Worm (Caenorhabditis elegans) whole organism, L4 larva: Measurements from ENCODE around the gene skpo-3.

Experiments
- R02D3.7 ChIP-seq: fragments of 150-350 bp; sonication (generic microtip); optimal IDR thresholded peaks from 3 replicates; lab custom pipeline; 2014; ENCODE audit warnings: missing biosample characterization, missing genetic modification characterization
- T20F7.1 ChIP-seq: fragments of 200-800 bp; sonication (Bioruptor generic); optimal IDR thresholded peaks from 2 replicates; lab custom pipeline; 2018; ENCODE audit warnings: mild to moderate bottlenecking, missing genetic modification characterization, missing compliant biosample characterization
- T26A8.4 ChIP-seq: fragments of 200-800 bp; sonication (Bioruptor generic); IDR thresholded peaks from 2 replicates; pipeline ENCODE4 v1.3.6; 2022; ENCODE audit warnings: missing genetic modification characterization, missing compliant biosample characterization
- aha-1 ChIP-seq: fragments of 150-350 bp; peaks from one replicate; lab custom pipeline; 2014; ENCODE audit warnings: missing biosample characterization, missing genetic modification characterization
- ama-1 ChIP-seq: fragments of 150-350 bp; optimal IDR thresholded peaks from 2 replicates; lab custom pipeline; 2014; ENCODE audit warnings: inconsistent platforms, mixed read lengths
- arid-1 ChIP-seq: fragments of 200-800 bp; sonication (Bioruptor generic); conservative IDR thresholded peaks from 2 replicates; pipeline ENCODE4 v1.3.6; 2022; ENCODE audit warnings: missing genetic modification reagents, missing genetic modification characterization, missing compliant biosample characterization
- ceh-20 ChIP-seq: fragments of 200-800 bp; sonication (Bioruptor generic); IDR thresholded peaks from 2 replicates; pipeline ENCODE4 v1.3.6; 2022; ENCODE audit warnings: missing genetic modification reagents, missing genetic modification characterization, missing compliant biosample characterization
- ceh-82 ChIP-seq: sonication (generic microtip); optimal IDR thresholded peaks from 2 replicates; lab custom pipeline; 2017; ENCODE audit warnings: missing biosample characterization, missing genetic modification characterization
- daf-16 ChIP-seq, 3 experiments: sonication (generic microtip); optimal IDR thresholded peaks; 2 replicates each; lab custom pipeline; 2016 to 2017; ENCODE audit warnings: missing genetic modification characterization in 3 of 3, missing genetic modification reagents in 3 of 3, mild to moderate bottlenecking in 2 of 3, missing compliant biosample characterization in 2 of 3, missing biosample characterization in 1 of 3, moderate library complexity in 1 of 3
- daf-8 ChIP-seq: fragments of 200-800 bp; sonication (Bioruptor generic); IDR thresholded peaks from 2 replicates; pipeline ENCODE4 v1.3.6; 2022; ENCODE audit warnings: missing genetic modification characterization, missing compliant biosample characterization
- dmd-6 ChIP-seq: fragments of 200-800 bp; sonication (Bioruptor generic); IDR thresholded peaks from 2 replicates; pipeline ENCODE4 v1.3.6; 2022; ENCODE audit warnings: missing genetic modification reagents, missing genetic modification characterization, missing compliant biosample characterization
- dmd-8 ChIP-seq: fragments of 200-800 bp; sonication (Bioruptor generic); IDR thresholded peaks from 2 replicates; pipeline ENCODE4 v1.3.6; 2022; ENCODE audit warnings: missing genetic modification characterization, missing compliant biosample characterization
- duxl-1 ChIP-seq: sonication (generic microtip); optimal IDR thresholded peaks from 2 replicates; lab custom pipeline; 2016; ENCODE audit warnings: mild to moderate bottlenecking, missing genetic modification characterization, moderate library complexity, missing compliant biosample characterization; ENCODE audit not compliant: poor library complexity
- egl-43 ChIP-seq: fragments of 200-800 bp; sonication (Bioruptor generic); IDR thresholded peaks from 2 replicates; pipeline ENCODE4 v1.3.6; 2022; ENCODE audit warnings: missing genetic modification reagents, missing genetic modification characterization, missing compliant biosample characterization
- hlh-11 ChIP-seq: fragments of 200-800 bp; sonication (Bioruptor generic); optimal IDR thresholded peaks from 2 replicates; lab custom pipeline; 2018; ENCODE audit warnings: mild to moderate bottlenecking, missing genetic modification characterization, missing compliant biosample characterization
- hmg-1.1 ChIP-seq: fragments of 200-800 bp; sonication (Bioruptor generic); IDR thresholded peaks from 2 replicates; pipeline ENCODE4 v1.3.6; 2022; ENCODE audit warnings: missing genetic modification reagents, missing genetic modification characterization, missing compliant biosample characterization
- lin-29 ChIP-seq: fragments of 200-800 bp; sonication (Bioruptor generic); IDR thresholded peaks from 2 replicates; pipeline ENCODE4 v1.3.6; 2022; ENCODE audit warnings: missing genetic modification reagents, missing genetic modification characterization, missing compliant biosample characterization
- lin-38 ChIP-seq: fragments of 200-800 bp; sonication (Bioruptor generic); IDR thresholded peaks from 2 replicates; pipeline ENCODE4 v1.3.6; 2022; ENCODE audit warnings: missing genetic modification reagents, missing genetic modification characterization, missing compliant biosample characterization
- lsy-2 ChIP-seq, 2 experiments: fragments of 150-350 bp in 1 of 2; sonication (generic microtip) in 1 of 2; optimal IDR thresholded peaks; 2 replicates each; lab custom pipeline; 2014 to 2017; ENCODE audit warnings: missing biosample characterization in 2 of 2, missing genetic modification characterization in 2 of 2
- mdl-1 ChIP-seq, 2 experiments: fragments of 150-350 bp in 1 of 2; sonication (generic microtip) in 1 of 2; optimal IDR thresholded peaks; 2 replicates each; lab custom pipeline; 2014 to 2017; ENCODE audit warnings: missing biosample characterization in 2 of 2, missing genetic modification characterization in 2 of 2
- mep-1 ChIP-seq: fragments of 150-350 bp; sonication (generic microtip); optimal IDR thresholded peaks from 3 replicates; lab custom pipeline; 2014; ENCODE audit warnings: missing biosample characterization, missing genetic modification characterization
- mxl-3 ChIP-seq: fragments of 200-800 bp; sonication (Bioruptor generic); optimal IDR thresholded peaks from 2 replicates; lab custom pipeline; 2018; ENCODE audit warnings: mild to moderate bottlenecking, missing genetic modification characterization, missing compliant biosample characterization
- nhr-10 ChIP-seq: fragments of 150-350 bp; optimal IDR thresholded peaks from 2 replicates; lab custom pipeline; 2014; ENCODE audit warnings: missing biosample characterization, missing genetic modification characterization
- nhr-28 ChIP-seq: fragments of 150-350 bp; optimal IDR thresholded peaks from 2 replicates; lab custom pipeline; 2014; ENCODE audit warnings: missing biosample characterization, missing genetic modification characterization
- nhr-48 ChIP-seq: sonication (generic microtip); optimal IDR thresholded peaks from 2 replicates; lab custom pipeline; 2016; ENCODE audit warnings: mild to moderate bottlenecking, missing genetic modification characterization, missing compliant biosample characterization
- nhr-76 ChIP-seq: fragments of 150-350 bp; optimal IDR thresholded peaks from 2 replicates; lab custom pipeline; 2014; ENCODE audit warnings: missing biosample characterization, missing genetic modification characterization
- pha-4 ChIP-seq, 2 experiments: fragments of 150-350 bp in 1 of 2; fragments of 200-800 bp in 1 of 2; sonication (Bioruptor generic) in 1 of 2; IDR thresholded peaks in 1 of 2; optimal IDR thresholded peaks in 1 of 2; 2 replicates each; pipeline versions ENCODE4 v1.3.6 to Lab custom; 2014 to 2022; ENCODE audit warnings: missing genetic modification characterization in 2 of 2, missing genetic modification reagents in 2 of 2, missing biosample characterization in 1 of 2, missing compliant biosample characterization in 1 of 2
- php-3 ChIP-seq: fragments of 200-800 bp; sonication (Bioruptor generic); IDR thresholded peaks from 2 replicates; pipeline ENCODE4 v1.3.6; 2022; ENCODE audit warnings: missing genetic modification reagents, missing genetic modification characterization, missing compliant biosample characterization
- pqm-1 ChIP-seq: sonication (generic microtip); optimal IDR thresholded peaks from 2 replicates; lab custom pipeline; 2017; ENCODE audit warnings: missing biosample characterization, missing genetic modification characterization
- unc-62 ChIP-seq, 3 experiments: fragments of 150-350 bp in 1 of 3; sonication (generic microtip); optimal IDR thresholded peaks in 2 of 3; peaks in 1 of 3; 1 replicate in 1 of 3; 2 replicates in 2 of 3; lab custom pipeline; 2014 to 2017; ENCODE audit warnings: missing biosample characterization in 3 of 3, missing genetic modification characterization in 3 of 3, missing genetic modification reagents in 3 of 3, missing genotype in 1 of 3
- zfp-3 ChIP-seq: fragments of 200-800 bp; sonication (Bioruptor generic); conservative IDR thresholded peaks from 2 replicates; pipeline ENCODE4 v1.3.6; 2022; ENCODE audit warnings: missing genetic modification reagents, missing genetic modification characterization, missing compliant biosample characterization

skpo-3 gene

DNA sequence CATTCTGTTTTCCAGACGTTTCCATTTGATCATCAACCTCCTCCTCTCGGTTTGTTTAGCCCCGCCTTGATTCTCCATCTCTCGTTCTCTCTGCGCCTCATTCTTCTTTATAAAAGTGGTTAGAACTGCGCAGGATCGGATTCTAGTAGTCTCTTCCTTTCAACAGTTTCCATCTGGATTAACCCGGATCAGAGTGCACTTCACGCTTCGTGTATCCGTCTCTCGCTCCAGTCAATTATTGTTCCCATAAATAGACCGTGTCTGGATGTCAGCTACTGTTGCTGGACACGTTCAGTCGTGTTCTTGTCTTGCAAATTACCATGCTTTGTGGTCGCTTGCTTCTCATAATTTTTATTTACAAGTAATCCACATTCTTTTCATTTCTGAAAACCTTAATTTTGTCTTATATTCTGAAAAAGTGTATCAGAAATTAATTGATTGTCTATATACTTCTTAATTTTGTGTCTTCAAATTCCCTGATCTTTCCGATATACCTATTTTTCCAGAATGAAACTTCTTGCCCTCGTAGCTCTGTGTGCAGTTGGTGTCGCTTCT, 17.0 kb upstream of the skpo-3 start, which contains the start of gene F32A5.4:
Gene F32A5.4 (plus strand): TSS at position 505 of the 555 bp plus-strand sequence.
- TF ChIP-seq ama-1 (lab: Kevin White, UChicago) (peak; percentile 73), nhr-48 (tag; lab: Kevin White, UChicago) (no peak), hlh-11 (tag; lab: Kevin White, UChicago) (peak; percentile 25), ceh-82 (tag; lab: Kevin White, UChicago) (no peak), nhr-10 (no peak), ceh-20 (GFP tag; lab: Robert Waterston, UW) (no peak), pha-4 (GFP tag; IDR thresholded peaks at IDR 0.05; lab: Robert Waterston, UW) (no peak), pha-4 (tag; optimal IDR thresholded peaks at IDR 0.05; lab: Kevin White, UChicago) (no peak), pqm-1 (tag; lab: Kevin White, UChicago) (no peak), dmd-8 (no peak), egl-43 (no peak), hmg-1.1 (no peak), R02D3.7 (tag; lab: Kevin White, UChicago) (no peak), arid-1 (GFP tag; lab: Robert Waterston, UW) (0 out of 2 replicates have a peak, but pooled peaks have one; percentile 16)

DNA sequence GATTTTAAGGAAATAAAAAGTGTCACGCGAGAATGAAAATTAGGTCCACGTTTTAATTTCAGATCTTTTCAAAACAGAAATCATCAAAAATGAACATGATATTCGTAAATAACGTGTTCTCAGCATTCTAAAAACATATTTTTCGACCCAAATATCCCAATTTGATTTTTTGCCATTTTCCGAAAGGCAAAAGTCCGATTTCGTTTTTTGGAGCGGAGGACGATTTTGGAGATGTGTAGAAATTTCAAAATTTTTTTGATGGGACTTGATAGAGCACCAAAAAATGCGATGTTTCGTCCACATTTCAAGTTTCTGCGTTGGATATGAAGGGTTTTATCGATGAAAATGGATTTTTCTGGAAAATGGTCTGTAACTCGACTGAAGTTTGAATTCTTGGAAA, 15.0 kb upstream of the skpo-3 start:
- TF ChIP-seq pha-4 (GFP tag; IDR thresholded peaks at IDR 0.05; lab: Robert Waterston, UW) = peak; percentile 40; the same call in 1 of the 2 replicates
- no peak for TF ChIP-seq pha-4 (tag; optimal IDR thresholded peaks at IDR 0.05; lab: Kevin White, UChicago)
- no peak for TF ChIP-seq dmd-8
- peak; percentile 72; the same call in 1 of the 2 replicates for TF ChIP-seq T26A8.4
- TF ChIP-seq zfp-3 (GFP tag; lab: Robert Waterston, UW) = peak; percentile 62; the same call in 1 of the 2 replicates
- peak in 1 of 2 experiments; percentile 9 for TF ChIP-seq lsy-2 (tag; optimal IDR thresholded peaks at IDR 0.05; lab: Kevin White, UChicago)
- TF ChIP-seq mdl-1 (tag; optimal IDR thresholded peaks at IDR 0.05; lab: Kevin White, UChicago) = peak in 1 of 2 experiments; percentile 1
- no peak for TF ChIP-seq daf-8
- TF ChIP-seq mxl-3 (GFP tag; lab: Kevin White, UChicago) = no peak
- TF ChIP-seq mep-1 (tag; lab: Kevin White, UChicago) = peak; percentile 5
- TF ChIP-seq nhr-76 (tag; lab: Kevin White, UChicago) = no peak
- TF ChIP-seq lin-29 = 0 out of 2 replicates have a peak, but pooled peaks have one; percentile 53

DNA sequence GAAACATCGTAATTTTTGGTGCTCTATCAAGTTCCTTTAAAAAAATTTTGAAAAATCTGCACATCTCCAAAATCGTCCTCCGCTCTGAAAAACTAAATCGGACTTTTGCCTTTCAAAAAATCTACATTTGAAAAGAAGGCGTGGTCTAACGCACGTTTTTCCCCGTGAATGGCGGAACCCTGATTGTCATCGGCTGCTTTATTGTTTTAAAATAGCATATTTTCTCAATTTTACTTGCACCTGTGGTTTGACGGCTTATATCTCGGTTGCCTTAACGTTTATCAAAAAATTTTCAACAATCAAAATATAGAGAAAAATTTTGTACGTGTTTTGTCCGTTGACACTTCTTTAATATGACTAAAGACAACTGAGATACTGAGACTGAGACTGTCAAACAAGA, 13.7 kb upstream of the skpo-3 start:
- TF ChIP-seq lin-29 = no peak
- TF ChIP-seq lin-38 (GFP tag; lab: Robert Waterston, UW) = 0 out of 2 replicates have a peak, but pooled peaks have one; percentile 17
- TF ChIP-seq, all 104 proteins: peak for 1

DNA sequence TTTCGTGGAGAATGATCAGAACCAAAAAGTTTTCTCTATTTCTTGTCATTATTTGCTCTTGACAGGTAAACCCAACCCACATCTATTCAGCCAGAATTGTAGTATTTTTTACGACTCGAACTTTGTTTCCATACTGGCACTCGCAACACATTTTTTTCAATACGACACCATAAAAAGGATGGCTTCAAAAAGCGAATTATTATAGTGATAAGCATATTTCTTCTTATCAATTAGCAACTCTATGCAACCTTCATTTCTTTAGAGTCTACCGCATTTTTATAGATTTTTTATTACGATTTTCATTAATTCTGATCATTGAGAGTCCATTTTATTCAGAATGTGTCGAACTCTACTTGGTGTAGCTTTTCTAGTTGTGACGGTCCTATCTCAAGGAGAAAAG, 13.2 kb upstream of the skpo-3 start, which contains the start of gene ctsa-3.1:
Gene ctsa-3.1 (plus strand): TSS at position 337 of the 400 bp plus-strand sequence.
- TF ChIP-seq T20F7.1 = no peak
- no peak for TF ChIP-seq daf-16 (GFP tag; optimal IDR thresholded peaks at IDR 0.05; lab: Kevin White, UChicago)
- peak; percentile 46 for TF ChIP-seq daf-16 (tag; optimal IDR thresholded peaks at IDR 0.05; lab: Kevin White, UChicago)
- peak; percentile 26 for TF ChIP-seq hlh-11 (tag; lab: Kevin White, UChicago)
- TF ChIP-seq duxl-1 (tag; lab: Kevin White, UChicago) = no peak
- TF ChIP-seq php-3 (GFP tag; lab: Robert Waterston, UW) = peak; percentile 90
- TF ChIP-seq unc-62 (GFP tag; optimal IDR thresholded peaks at IDR 0.05 in 1 of 2; lab: Kevin White, UChicago) = no peak
- no peak for TF ChIP-seq unc-62 (tag; optimal IDR thresholded peaks at IDR 0.05; lab: Kevin White, UChicago)
- TF ChIP-seq nhr-28 (tag; lab: Kevin White, UChicago) = peak; percentile 65
- peak; percentile 19 for TF ChIP-seq aha-1 (tag; lab: Kevin White, UChicago)
- TF ChIP-seq nhr-48 (tag; lab: Kevin White, UChicago) = peak; percentile 10
- peak; percentile 74 for TF ChIP-seq pqm-1 (tag; lab: Kevin White, UChicago)
- TF ChIP-seq dmd-6 = peak; percentile 68
